Worm (Caenorhabditis elegans) whole organism, L1 larva: ENCODE results near the gene spe-39.

Source experiments
- C34B4.2 ChIP-seq: sonication (generic microtip); optimal IDR thresholded peaks from 2 replicates; lab custom pipeline; 2017; ENCODE audit warnings: mild to moderate bottlenecking, missing genetic modification characterization, missing compliant biosample characterization
- F16B12.6 ChIP-seq: fragments of 150-350 bp; optimal IDR thresholded peaks from 2 replicates; lab custom pipeline; 2014; ENCODE audit warnings: missing biosample characterization, missing genetic modification characterization
- Y116A8C.19 ChIP-seq: sonication (generic microtip); optimal IDR thresholded peaks from 2 replicates; lab custom pipeline; 2016; ENCODE audit warnings: missing compliant biosample characterization, missing genetic modification characterization, borderline replicate concordance
- alr-1 ChIP-seq: fragments of 200-800 bp; sonication (Bioruptor generic); optimal IDR thresholded peaks from 2 replicates; lab custom pipeline; 2018; ENCODE audit warnings: borderline replicate concordance, mild to moderate bottlenecking, missing genetic modification characterization, missing compliant biosample characterization
- blmp-1 ChIP-seq: fragments of 150-350 bp; optimal IDR thresholded peaks from 2 replicates; lab custom pipeline; 2014; ENCODE audit warnings: missing biosample characterization, missing genetic modification characterization
- ceh-90 ChIP-seq: sonication (generic microtip); optimal IDR thresholded peaks from 2 replicates; lab custom pipeline; 2016; ENCODE audit warnings: missing genetic modification characterization, missing compliant biosample characterization
- dpl-1 ChIP-seq, 3 experiments: fragments of 150-350 bp in 2 of 3; sonication (generic microtip) in 1 of 3; optimal IDR thresholded peaks; 2 replicates each; lab custom pipeline; 2014 to 2017; ENCODE audit warnings: missing biosample characterization in 3 of 3, missing genetic modification characterization in 3 of 3, missing genetic modification reagents in 3 of 3
- efl-1 ChIP-seq, 4 experiments: fragments of 150-350 bp; optimal IDR thresholded peaks in 3 of 4; peaks in 1 of 4; 1 replicate in 1 of 4; 2 replicates in 3 of 4; lab custom pipeline; 2014; ENCODE audit warnings: missing biosample characterization in 2 of 4, missing genetic modification characterization in 2 of 4, missing genetic modification reagents in 2 of 4
- efl-3 ChIP-seq: fragments of 200-800 bp; sonication (Bioruptor generic); optimal IDR thresholded peaks from 2 replicates; lab custom pipeline; 2018; ENCODE audit warnings: mild to moderate bottlenecking, missing genetic modification characterization, missing compliant biosample characterization
- elt-2 ChIP-seq: sonication (generic microtip); optimal IDR thresholded peaks from 2 replicates; lab custom pipeline; 2016; ENCODE audit warnings: missing genetic modification characterization, mild to moderate bottlenecking, inconsistent platforms, missing compliant biosample characterization, missing genetic modification reagents
- elt-3 ChIP-seq, 6 experiments: fragments of 150-350 bp in 1 of 6; sonication (generic microtip); optimal IDR thresholded peaks; 2 replicates each; lab custom pipeline; 2017 to 2018; ENCODE audit warnings: missing biosample characterization in 6 of 6, missing genetic modification characterization in 6 of 6, inconsistent platforms in 1 of 6
- fkh-4 ChIP-seq: sonication (generic microtip); optimal IDR thresholded peaks from 2 replicates; lab custom pipeline; 2016; ENCODE audit warnings: missing compliant biosample characterization, missing genetic modification characterization, borderline replicate concordance
- fos-1 ChIP-seq: fragments of 150-350 bp; optimal IDR thresholded peaks from 2 replicates; lab custom pipeline; 2014; ENCODE audit warnings: missing biosample characterization, missing genetic modification characterization
- grh-1 ChIP-seq: fragments of 200-800 bp; sonication (Bioruptor generic); IDR thresholded peaks from 2 replicates; pipeline ENCODE4 v1.3.6; 2022; ENCODE audit warnings: missing genetic modification reagents, missing genetic modification characterization, missing compliant biosample characterization
- lin-35 ChIP-seq, 2 experiments: fragments of 150-350 bp; optimal IDR thresholded peaks; 2 replicates each; lab custom pipeline; 2014; ENCODE audit warnings: missing biosample characterization in 2 of 2, missing genetic modification characterization in 2 of 2, missing genetic modification reagents in 2 of 2
- lin-39 ChIP-seq: fragments of 150-350 bp; optimal IDR thresholded peaks from 2 replicates; lab custom pipeline; 2014; ENCODE audit warnings: missing biosample characterization, missing genetic modification reagents, missing genetic modification characterization
- lir-3 ChIP-seq: sonication (generic microtip); optimal IDR thresholded peaks from 2 replicates; lab custom pipeline; 2016; ENCODE audit warnings: mild to moderate bottlenecking, missing genetic modification characterization, moderate library complexity, missing compliant biosample characterization; ENCODE audit not compliant: poor library complexity
- lsy-2 ChIP-seq, 2 experiments: fragments of 150-350 bp; optimal IDR thresholded peaks; 2 replicates each; lab custom pipeline; 2014; ENCODE audit warnings: missing biosample characterization in 2 of 2, missing genetic modification characterization in 2 of 2
- nhr-11 ChIP-seq: fragments of 150-350 bp; optimal IDR thresholded peaks from 2 replicates; lab custom pipeline; 2014; ENCODE audit warnings: missing biosample characterization, missing genetic modification characterization
- nhr-12 ChIP-seq: sonication (generic microtip); optimal IDR thresholded peaks from 2 replicates; lab custom pipeline; 2017; ENCODE audit warnings: missing biosample characterization, missing genetic modification characterization
- nhr-237 ChIP-seq: fragments of 150-350 bp; optimal IDR thresholded peaks from 2 replicates; lab custom pipeline; 2014; ENCODE audit warnings: missing biosample characterization, missing genetic modification characterization
- nhr-28 ChIP-seq: fragments of 150-350 bp; optimal IDR thresholded peaks from 2 replicates; lab custom pipeline; 2014; ENCODE audit warnings: missing biosample characterization, missing genetic modification characterization
- nhr-76 ChIP-seq: sonication (generic microtip); optimal IDR thresholded peaks from 2 replicates; lab custom pipeline; 2017; ENCODE audit warnings: missing biosample characterization, missing genetic modification characterization
- nhr-77 ChIP-seq: fragments of 150-350 bp; optimal IDR thresholded peaks from 2 replicates; lab custom pipeline; 2014; ENCODE audit warnings: missing biosample characterization, missing genetic modification characterization
- nhr-84 ChIP-seq: sonication (generic microtip); optimal IDR thresholded peaks from 2 replicates; lab custom pipeline; 2017; ENCODE audit warnings: missing biosample characterization, missing genetic modification characterization
- nhr-85 ChIP-seq: sonication (generic microtip); peaks from one replicate; lab custom pipeline; 2016; ENCODE audit warnings: missing genetic modification characterization, inconsistent platforms, missing compliant biosample characterization
- nhr-90 ChIP-seq: sonication (generic microtip); optimal IDR thresholded peaks from 2 replicates; lab custom pipeline; 2016; ENCODE audit warnings: mild to moderate bottlenecking, missing genetic modification characterization, missing compliant biosample characterization; ENCODE audit not compliant: poor library complexity
- pqm-1 ChIP-seq: sonication (generic microtip); optimal IDR thresholded peaks from 3 replicates; lab custom pipeline; 2017; ENCODE audit warnings: missing biosample characterization, missing genetic modification characterization
- snu-23 ChIP-seq: sonication (generic microtip); optimal IDR thresholded peaks from 2 replicates; lab custom pipeline; 2016; ENCODE audit warnings: missing genetic modification characterization, missing compliant biosample characterization
- sup-37 ChIP-seq: fragments of 200-800 bp; sonication (Bioruptor generic); optimal IDR thresholded peaks from 2 replicates; lab custom pipeline; 2018; ENCODE audit warnings: mild to moderate bottlenecking, missing genetic modification characterization, missing compliant biosample characterization
- tbx-2 ChIP-seq: sonication (generic microtip); optimal IDR thresholded peaks from 2 replicates; lab custom pipeline; 2016; ENCODE audit warnings: missing genetic modification characterization, missing compliant biosample characterization
- unc-130 ChIP-seq: fragments of 150-350 bp; optimal IDR thresholded peaks from 2 replicates; lab custom pipeline; 2017; ENCODE audit warnings: missing biosample characterization, missing genetic modification characterization, inconsistent platforms
- unc-30 ChIP-seq: sonication (generic microtip); optimal IDR thresholded peaks from 2 replicates; lab custom pipeline; 2017; ENCODE audit warnings: missing biosample characterization, missing genetic modification characterization
- unc-98 ChIP-seq: fragments of 200-800 bp; sonication (Bioruptor generic); IDR thresholded peaks from 2 replicates; pipeline ENCODE4 v1.3.6; 2022; ENCODE audit warnings: missing genetic modification characterization, missing compliant biosample characterization
- vab-15 ChIP-seq: sonication (generic microtip); optimal IDR thresholded peaks from 2 replicates; lab custom pipeline; 2017; ENCODE audit warnings: missing genotype, mild to moderate bottlenecking, missing genetic modification characterization, missing compliant biosample characterization
- zag-1 ChIP-seq: fragments of 150-350 bp; optimal IDR thresholded peaks from 2 replicates; lab custom pipeline; 2014; ENCODE audit warnings: missing biosample characterization, missing genetic modification characterization
- ztf-11 ChIP-seq, 2 experiments: sonication (generic microtip); optimal IDR thresholded peaks; 2 replicates each; lab custom pipeline; 2016 to 2017; ENCODE audit warnings: missing genetic modification characterization in 2 of 2, missing biosample characterization in 1 of 2, missing compliant biosample characterization in 1 of 2

spe-39 gene

ce11 chrV:6783044-6783625 lies 2.1 kb upstream of the spe-39 start:
- TF ChIP-seq efl-1 (optimal IDR thresholded peaks at IDR 0.05; lab: Kevin White, UChicago) (no peak), efl-1 (GFP tag; optimal IDR thresholded peaks at IDR 0.05 in 1 of 2; lab: Kevin White, UChicago) (peak in 1 of 2 experiments; percentile 60), lin-35 (GFP tag; optimal IDR thresholded peaks at IDR 0.05; lab: Kevin White, UChicago) (no peak)
- TF ChIP-seq, all 84 proteins: peak for 1

ce11 chrV:6787906-6788430 lies 2.7 kb downstream of the spe-39 start, which contains the start of gene ZC404.2:
TSS of gene ZC404.2 (plus strand) at chrV:6787952.
- TF ChIP-seq zag-1 (tag; lab: Kevin White, UChicago) (no peak), dpl-1 (GFP tag; optimal IDR thresholded peaks at IDR 0.05; lab: Kevin White, UChicago) (peak in 1 of 3 experiments; percentile 43), grh-1 (GFP tag; lab: Robert Waterston, UW) (no peak), efl-1 (optimal IDR thresholded peaks at IDR 0.05; lab: Kevin White, UChicago) (peak in 1 of 2 experiments; percentile 68), efl-1 (GFP tag; optimal IDR thresholded peaks at IDR 0.05 in 1 of 2; lab: Kevin White, UChicago) (peak; percentile 38 to 86), nhr-11 (tag; lab: Kevin White, UChicago) (no peak), alr-1 (no peak), nhr-28 (tag; lab: Kevin White, UChicago) (no peak), lin-39 (tag; lab: Kevin White, UChicago) (no peak), lin-35 (GFP tag; optimal IDR thresholded peaks at IDR 0.05; lab: Kevin White, UChicago) (peak in 1 of 2 experiments; percentile 30), efl-3 (GFP tag; lab: Kevin White, UChicago) (no peak)
- TF ChIP-seq, all 84 proteins: peak for 3

ce11 chrV:6792565-6792964 lies 7.3 kb downstream of the spe-39 start, which contains the start of gene gck-2:
TSS of gene gck-2 (minus strand) at chrV:6792665.
- TF ChIP-seq ceh-90 (no peak), unc-30 (tag; lab: Kevin White, UChicago) (no peak), elt-2 (tag; lab: Kevin White, UChicago) (no peak), nhr-85 (tag; lab: Kevin White, UChicago) (no peak), fos-1 (tag; lab: Kevin White, UChicago) (no peak), vab-15 (no peak), pqm-1 (tag; lab: Kevin White, UChicago) (no peak), blmp-1 (tag; lab: Kevin White, UChicago) (no peak), tbx-2 (no peak), nhr-77 (tag; lab: Kevin White, UChicago) (no peak), grh-1 (GFP tag; lab: Robert Waterston, UW) (no peak), nhr-76 (tag; lab: Kevin White, UChicago) (no peak), alr-1 (no peak), nhr-237 (tag; lab: Kevin White, UChicago) (no peak), Y116A8C.19 (tag; lab: Kevin White, UChicago) (no peak), sup-37 (GFP tag; lab: Kevin White, UChicago) (no peak), nhr-84 (tag; lab: Kevin White, UChicago) (no peak)

ce11 chrV:6792973-6793372 lies 7.7 kb downstream of the spe-39 start:
- TF ChIP-seq ceh-90 (no peak), dpl-1 (GFP tag; optimal IDR thresholded peaks at IDR 0.05; lab: Kevin White, UChicago) (peak in 2 of 3 experiments; percentile 26 to 70), C34B4.2 (tag; lab: Kevin White, UChicago) (no peak), nhr-12 (tag; lab: Kevin White, UChicago) (no peak), nhr-90 (tag; lab: Kevin White, UChicago) (no peak), ztf-11 (tag; optimal IDR thresholded peaks at IDR 0.05; lab: Kevin White, UChicago) (no peak), F16B12.6 (tag; lab: Kevin White, UChicago) (peak; percentile 31), unc-98 (GFP tag; lab: Robert Waterston, UW) (no peak), unc-130 (tag; lab: Kevin White, UChicago) (no peak), fkh-4 (tag; lab: Kevin White, UChicago) (no peak), lin-35 (GFP tag; optimal IDR thresholded peaks at IDR 0.05; lab: Kevin White, UChicago) (peak; percentile 7 to 60), elt-3 (tag; optimal IDR thresholded peaks at IDR 0.05; lab: Kevin White, UChicago) (no peak), snu-23 (no peak), grh-1 (GFP tag; lab: Robert Waterston, UW) (no peak), efl-1 (optimal IDR thresholded peaks at IDR 0.05; lab: Kevin White, UChicago) (peak in 1 of 2 experiments; percentile 48), efl-1 (GFP tag; optimal IDR thresholded peaks at IDR 0.05 in 1 of 2; lab: Kevin White, UChicago) (peak; percentile 8 to 64), lir-3 (tag; lab: Kevin White, UChicago) (no peak), lsy-2 (tag; optimal IDR thresholded peaks at IDR 0.05; lab: Kevin White, UChicago) (peak in 1 of 2 experiments; percentile 41)
